Worm (Caenorhabditis elegans): Measurements from ENCODE around the gene him-4.

The him-4 gene

DNA sequence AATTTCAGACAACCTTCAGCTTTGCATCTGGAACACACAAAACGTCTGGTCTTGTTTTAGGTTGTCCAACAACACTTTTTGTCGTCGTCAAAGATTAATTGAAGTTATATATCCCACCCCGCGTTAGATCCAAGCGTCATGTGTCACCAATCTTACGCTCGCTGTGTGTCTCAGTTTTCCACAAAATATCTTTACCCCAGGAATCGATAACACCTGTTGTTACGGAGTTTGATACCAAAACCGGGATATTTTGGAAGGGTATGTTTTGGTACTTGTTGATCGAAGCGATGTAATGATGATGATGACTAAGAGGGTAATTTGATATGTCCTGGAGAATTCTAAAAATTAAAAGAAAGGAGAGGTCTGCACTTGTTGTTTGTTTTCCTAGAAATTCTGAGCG lies 18.1 kb downstream of the him-4 start:
- no peak for TF ChIP-seq tbx-9 (tag; optimal IDR thresholded peaks at IDR 0.05; ENCODE audit: borderline replicate concordance)
- TF ChIP-seq die-1 (tag; optimal IDR thresholded peaks at IDR 0.05) = no peak
- TF ChIP-seq sptf-2 (GFP tag; optimal IDR thresholded peaks at IDR 0.05) = no peak
- TF ChIP-seq nfya-2 (GFP tag; IDR thresholded peaks at IDR 0.05) = no peak
- TF ChIP-seq ceh-40 (GFP tag; IDR thresholded peaks at IDR 0.05) = no peak

DNA sequence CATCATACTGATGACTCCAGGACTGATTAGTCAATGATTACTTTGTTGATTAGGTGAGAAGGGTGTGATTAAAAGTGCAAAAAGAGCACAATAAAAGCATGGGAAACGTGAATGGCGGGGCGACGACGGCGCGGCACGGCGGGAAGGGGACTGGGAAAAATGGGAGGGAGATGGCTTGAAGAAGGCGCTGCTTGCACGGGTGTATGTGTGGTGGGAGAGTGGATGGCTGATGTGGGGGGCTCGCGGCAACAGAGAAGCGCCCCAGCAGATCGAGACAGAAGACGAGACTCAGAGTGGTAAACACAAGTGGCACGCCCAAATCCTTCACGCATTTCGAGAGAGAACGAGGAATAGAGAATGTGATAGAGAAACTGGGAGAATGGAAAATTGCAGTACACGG lies 20.4 kb downstream of the him-4 start, which contains the start of gene F15G9.5:
Gene F15G9.5 (minus strand): TSS at position 159 of the 400 bp plus-strand sequence.
- TF ChIP-seq athp-1 (tag; optimal IDR thresholded peaks at IDR 0.05) (no peak), F57A8.1 (GFP tag; optimal IDR thresholded peaks at IDR 0.05) (no peak), F49E8.2 (tag; optimal IDR thresholded peaks at IDR 0.05; ENCODE audit: insufficient read depth) (no peak), chd-7 (tag; optimal IDR thresholded peaks at IDR 0.05) (peak; percentile 14), K11D2.4 (GFP tag; IDR thresholded peaks at IDR 0.05) (0 out of 2 replicates have a peak, but pooled peaks have one; percentile 24), mel-28 (tag; optimal IDR thresholded peaks at IDR 0.05; ENCODE audit: borderline replicate concordance) (no peak), madf-6 (GFP tag; IDR thresholded peaks at IDR 0.05) (no peak), Y56A3A.18 (GFP tag; IDR thresholded peaks at IDR 0.05) (no peak), Y79H2A.3 (GFP tag; conservative IDR thresholded peaks at IDR 0.05) (no peak), dpff-1 (tag; optimal IDR thresholded peaks at IDR 0.05) (no peak), zfh-2 (GFP tag; conservative IDR thresholded peaks at IDR 0.05) (peak; percentile 94), C17E4.6 (GFP tag; IDR thresholded peaks at IDR 0.05) (no peak), pha-4 (tag; optimal IDR thresholded peaks at IDR 0.05) (no peak), ekl-4 (GFP tag; IDR thresholded peaks at IDR 0.05) (no peak), egl-18 (GFP tag; IDR thresholded peaks at IDR 0.05) (no peak), F55B11.4 (tag; optimal IDR thresholded peaks at IDR 0.05; ENCODE audit: borderline replicate concordance, insufficient read depth) (no peak), snpc-3.4 (tag; optimal IDR thresholded peaks at IDR 0.05) (no peak), F22D6.2 (tag; optimal IDR thresholded peaks at IDR 0.05) (no peak), lin-54 (GFP tag; optimal IDR thresholded peaks at IDR 0.05) (no peak), hmg-20 (GFP tag; IDR thresholded peaks at IDR 0.05) (no peak), rpc-1 (optimal IDR thresholded peaks at IDR 0.05) (no peak), rpc-1 (tag; optimal IDR thresholded peaks at IDR 0.05) (no peak), bed-1 (GFP tag; IDR thresholded peaks at IDR 0.05) (no peak), egrh-3 (GFP tag; IDR thresholded peaks at IDR 0.05) (peak; percentile 64), F52B5.7 (tag; optimal IDR thresholded peaks at IDR 0.05) (peak; percentile 48), mcd-1 (GFP tag; IDR thresholded peaks at IDR 0.05) (no peak), lin-40 (tag; optimal IDR thresholded peaks at IDR 0.05) (no peak), C06A6.2 (GFP tag; conservative IDR thresholded peaks at IDR 0.05) (no peak), rec-8 (tag; optimal IDR thresholded peaks at IDR 0.05) (no peak), dox-1 (GFP tag; IDR thresholded peaks at IDR 0.05) (peak; percentile 42; the same call in 1 of the 2 replicates), unc-130 (GFP tag; optimal IDR thresholded peaks at IDR 0.05) (no peak), madf-8 (GFP tag; conservative IDR thresholded peaks at IDR 0.05) (no peak), dpl-1 (GFP tag; optimal IDR thresholded peaks at IDR 0.05) (no peak), B0019.2 (GFP tag; conservative IDR thresholded peaks at IDR 0.05) (no peak), repo-1 (tag; optimal IDR thresholded peaks at IDR 0.05) (no peak), hmg-1.2 (GFP tag; IDR thresholded peaks at IDR 0.05) (peak; percentile 23; the same call in 1 of the 2 replicates), ZK185.1 (tag; optimal IDR thresholded peaks at IDR 0.05; ENCODE audit: poor library complexity, severe bottlenecking) (no peak), tlf-1 (GFP tag; optimal IDR thresholded peaks at IDR 0.05) (no peak), lir-1 (GFP tag; conservative IDR thresholded peaks at IDR 0.05) (no peak), hsf-1 (GFP tag; IDR thresholded peaks at IDR 0.05) (no peak), nhr-90 (tag; optimal IDR thresholded peaks at IDR 0.05) (no peak), zim-3 (tag; optimal IDR thresholded peaks at IDR 0.05) (no peak), gei-17 (GFP tag; optimal IDR thresholded peaks at IDR 0.05) (no peak), die-1 (tag; optimal IDR thresholded peaks at IDR 0.05) (no peak)

Measured in whole organism, young adult.